Fruit fly (Drosophila melanogaster): ENCODE results near the gene COX5A.

The COX5A gene

dm6 chr3R:11770733-11771132 lies 48.4 kb upstream of the COX5A start:
- TF ChIP-seq sug (tag; optimal IDR thresholded peaks at IDR 0.05): no peak
- TF ChIP-seq knrl (GFP tag; IDR thresholded peaks at IDR 0.05; ENCODE audit: partially characterized antibody): no peak
- peak; percentile 63 for TF ChIP-seq Med (GFP tag)
- TF ChIP-seq Blimp-1 (GFP tag; optimal IDR thresholded peaks at IDR 0.05): no peak
- TF ChIP-seq CG13894 (tag; optimal IDR thresholded peaks at IDR 0.05): peak; percentile 68
- no peak for TF ChIP-seq pum (GFP tag; optimal IDR thresholded peaks at IDR 0.05)
- TF ChIP-seq wor (GFP tag; IDR thresholded peaks at IDR 0.05): no peak
- TF ChIP-seq sima (GFP tag; optimal IDR thresholded peaks at IDR 0.05): no peak
- peak; percentile 76 for TF ChIP-seq crol (GFP tag; IDR thresholded peaks at IDR 0.05)
- TF ChIP-seq gt (GFP tag; IDR thresholded peaks at IDR 0.05): no peak
- peak; percentile 69 for TF ChIP-seq Deaf1 (tag; optimal IDR thresholded peaks at IDR 0.05)
- no peak for TF ChIP-seq CG7987 (GFP tag; optimal IDR thresholded peaks at IDR 0.05)
- peak; percentile 76 for TF ChIP-seq abd-A (tag; optimal IDR thresholded peaks at IDR 0.05)
- no peak for TF ChIP-seq Xrp1 (GFP tag; IDR thresholded peaks at IDR 0.05)
- peak; percentile 14 for TF ChIP-seq ftz-f1 (GFP tag; optimal IDR thresholded peaks at IDR 0.05)
- no peak for TF ChIP-seq CG8924 (tag; optimal IDR thresholded peaks at IDR 0.05)
- TF ChIP-seq cas (GFP tag; IDR thresholded peaks at IDR 0.05): no peak
- peak; percentile 43 for TF ChIP-seq sens (GFP tag)
- TF ChIP-seq gsb (GFP tag; IDR thresholded peaks at IDR 0.05): no peak
- TF ChIP-seq amos (GFP tag; IDR thresholded peaks at IDR 0.05; ENCODE audit: partially characterized antibody): peak; percentile 23; the same call in 1 of the 2 replicates

- TF ChIP-seq Vsx1 (GFP tag; optimal IDR thresholded peaks at IDR 0.05) (no peak), sima (GFP tag; optimal IDR thresholded peaks at IDR 0.05) (no peak), ab (GFP tag; optimal IDR thresholded peaks at IDR 0.05) (no peak), CG9932 (GFP tag; IDR thresholded peaks at IDR 0.05) (no peak), vvl (GFP tag; IDR thresholded peaks at IDR 0.05) (no peak), CG13894 (tag; optimal IDR thresholded peaks at IDR 0.05) (peak; percentile 42), tll (GFP tag; optimal IDR thresholded peaks at IDR 0.05) (no peak), CG6689 (GFP tag; IDR thresholded peaks at IDR 0.05) (0 out of 2 replicates have a peak, but pooled peaks have one; percentile 7), tin (GFP tag; optimal IDR thresholded peaks at IDR 0.05) (no peak), CG7786 (GFP tag; optimal IDR thresholded peaks at IDR 0.05) (no peak), CG2116 (GFP tag; optimal IDR thresholded peaks at IDR 0.05) (no peak), zen (tag; optimal IDR thresholded peaks at IDR 0.05) (no peak), Deaf1 (tag; optimal IDR thresholded peaks at IDR 0.05) (peak; percentile 57), E2f2 (GFP tag; IDR thresholded peaks at IDR 0.05) (no peak), HLH54F (GFP tag; optimal IDR thresholded peaks at IDR 0.05) (no peak), Mad (GFP tag; optimal IDR thresholded peaks at IDR 0.05) (no peak), CG8281 (tag; optimal IDR thresholded peaks at IDR 0.05) (no peak), CTCF (GFP tag; optimal IDR thresholded peaks at IDR 0.05) (no peak), CG9876 (GFP tag; optimal IDR thresholded peaks at IDR 0.05) (no peak), CG18476 (GFP tag; optimal IDR thresholded peaks at IDR 0.05) (no peak), Med (GFP tag) (peak; percentile 62), mirr (GFP tag; optimal IDR thresholded peaks at IDR 0.05) (no peak), sens (GFP tag) (no peak), tna (GFP tag; IDR thresholded peaks at IDR 0.05; ENCODE audit: partially characterized antibody) (no peak), Awh (GFP tag; IDR thresholded peaks at IDR 0.05) (no peak), CG30020 (tag; optimal IDR thresholded peaks at IDR 0.05) (no peak), CG31441 (GFP tag; IDR thresholded peaks at IDR 0.05) (no peak), gem (tag; optimal IDR thresholded peaks at IDR 0.05) (no peak), maf-S (GFP tag; optimal IDR thresholded peaks at IDR 0.05) (no peak), Asciz (GFP tag; optimal IDR thresholded peaks at IDR 0.05) (no peak), CG11560 (tag; IDR thresholded peaks at IDR 0.05) (no peak), CG15514 (GFP tag; optimal IDR thresholded peaks at IDR 0.05) (peak; percentile 39), nerfin-1 (tag; optimal IDR thresholded peaks at IDR 0.05) (no peak), Atf3 (GFP tag; optimal IDR thresholded peaks at IDR 0.05) (no peak), fu2 (GFP tag; optimal IDR thresholded peaks at IDR 0.05) (no peak), B-H2 (GFP tag; optimal IDR thresholded peaks at IDR 0.05) (no peak)
These were observed 47.7 kb upstream of the COX5A start for dm6 chr3R:11771492-11771891.

Measured in whole organism, embryonic.